Worm (Caenorhabditis elegans): ENCODE results near the gene oac-54.

The oac-54 gene

ce11 chrII:9128132-9128531, 29.8 kb upstream of the oac-54 start:
- TF ChIP-seq nhr-23 (tag; optimal IDR thresholded peaks at IDR 0.05) (peak; percentile 97), fos-1 (tag; optimal IDR thresholded peaks at IDR 0.05) (peak; percentile 47), elt-3 (tag; optimal IDR thresholded peaks at IDR 0.05) (peak in 1 of 3 experiments; percentile 89), elt-2 (tag; optimal IDR thresholded peaks at IDR 0.05) (peak; percentile 93), nhr-67 (tag; optimal IDR thresholded peaks at IDR 0.05) (no peak), nhr-43 (tag; optimal IDR thresholded peaks at IDR 0.05; ENCODE audit: poor library complexity, severe bottlenecking) (peak; percentile 50), zag-1 (tag; optimal IDR thresholded peaks at IDR 0.05) (no peak), pqm-1 (tag; optimal IDR thresholded peaks at IDR 0.05) (peak; percentile 69), nhr-28 (tag; optimal IDR thresholded peaks at IDR 0.05) (no peak), skn-1 (tag; optimal IDR thresholded peaks at IDR 0.05) (no peak), R02D3.7 (tag; optimal IDR thresholded peaks at IDR 0.05) (peak; percentile 43), nhr-25 (tag; optimal IDR thresholded peaks at IDR 0.05) (peak; percentile 82), ceh-28 (tag; optimal IDR thresholded peaks at IDR 0.05) (peak; percentile 76), aly-2 (tag; optimal IDR thresholded peaks at IDR 0.05) (no peak), eor-1 (tag; optimal IDR thresholded peaks at IDR 0.05) (no peak), lin-39 (tag; optimal IDR thresholded peaks at IDR 0.05) (no peak), pha-4 (tag; optimal IDR thresholded peaks at IDR 0.05) (peak; percentile 29), jun-1 (tag; optimal IDR thresholded peaks at IDR 0.05) (no peak), ama-1 (optimal IDR thresholded peaks at IDR 0.05) (peak; percentile 16), lsy-12 (tag; optimal IDR thresholded peaks at IDR 0.05) (peak; percentile 65), nfya-1 (tag; optimal IDR thresholded peaks at IDR 0.05; ENCODE audit: insufficient read depth) (peak; percentile 46)

- no peak for TF ChIP-seq lsy-12 (tag; optimal IDR thresholded peaks at IDR 0.05)
- TF ChIP-seq fkh-2 (tag; optimal IDR thresholded peaks at IDR 0.05), result no peak
- TF ChIP-seq fos-1 (tag; optimal IDR thresholded peaks at IDR 0.05), result no peak
- no peak for TF ChIP-seq egl-5 (tag; optimal IDR thresholded peaks at IDR 0.05)
- no peak for TF ChIP-seq nhr-28 (tag; optimal IDR thresholded peaks at IDR 0.05)
- TF ChIP-seq elt-2 (tag; optimal IDR thresholded peaks at IDR 0.05), result no peak
- no peak for TF ChIP-seq daf-12 (tag; optimal IDR thresholded peaks at IDR 0.05)
- no peak for TF ChIP-seq nhr-76 (tag; optimal IDR thresholded peaks at IDR 0.05)
- TF ChIP-seq hmg-11 (tag; optimal IDR thresholded peaks at IDR 0.05), result no peak
- TF ChIP-seq lin-39 (tag; optimal IDR thresholded peaks at IDR 0.05), result no peak
- TF ChIP-seq ztf-4 (tag; optimal IDR thresholded peaks at IDR 0.05), result no peak
- no peak for TF ChIP-seq jun-1 (tag; optimal IDR thresholded peaks at IDR 0.05)
- peak; percentile 49 for TF ChIP-seq nhr-25 (tag; optimal IDR thresholded peaks at IDR 0.05)
- no peak for TF ChIP-seq nhr-43 (tag; optimal IDR thresholded peaks at IDR 0.05; ENCODE audit: poor library complexity, severe bottlenecking)
- no peak for TF ChIP-seq ceh-9 (tag; optimal IDR thresholded peaks at IDR 0.05)
- peak; percentile 23 for TF ChIP-seq nhr-11 (tag; optimal IDR thresholded peaks at IDR 0.05)
- no peak for TF ChIP-seq nhr-67 (tag; optimal IDR thresholded peaks at IDR 0.05)
Observed at ce11 chrII:9130339-9130738, 27.6 kb upstream of the oac-54 start.

DNA sequence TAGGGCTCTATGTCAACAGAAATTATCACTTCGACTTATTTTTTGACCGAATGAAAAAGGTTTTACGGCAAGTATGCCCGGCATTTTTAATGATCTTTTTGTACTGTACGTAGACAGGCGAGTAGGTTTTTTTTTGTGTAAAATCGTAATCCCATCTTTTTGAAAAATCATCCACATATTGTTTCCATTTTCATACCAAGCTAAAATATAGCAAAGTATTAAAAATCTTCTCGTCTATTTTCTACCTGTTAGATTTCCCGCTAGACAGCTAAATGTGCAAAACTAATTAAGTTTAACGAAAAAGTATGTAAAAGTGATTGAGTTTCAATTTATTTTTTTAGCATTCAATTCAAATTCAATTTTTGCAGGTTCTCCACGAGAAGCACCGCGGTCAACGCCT, 26.5 kb upstream of the oac-54 start, which contains the start of gene C16D2.1:
Gene C16D2.1 (plus strand): TSS at position 301 of the 400 bp plus-strand sequence.
- no peak for TF ChIP-seq nhr-28 (tag; optimal IDR thresholded peaks at IDR 0.05)

DNA sequence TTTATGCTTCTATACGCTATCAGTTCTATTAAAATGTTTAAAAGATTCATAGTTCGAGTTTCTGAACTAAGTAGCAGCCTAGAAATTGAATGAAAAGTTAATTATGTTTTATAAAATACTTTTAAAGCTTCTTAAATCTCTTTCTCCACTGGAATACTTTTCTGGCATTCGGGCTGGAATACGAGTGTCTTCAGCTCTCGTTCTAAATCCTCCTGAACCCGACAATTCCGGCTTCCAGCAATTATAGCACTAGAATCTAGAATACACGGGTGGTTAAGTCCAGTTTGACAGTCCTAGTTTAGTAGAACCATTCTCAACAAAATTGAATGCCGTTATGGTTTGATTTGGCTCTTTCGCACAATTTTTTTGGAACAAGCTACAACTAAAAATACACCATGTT, 25.6 kb upstream of the oac-54 start:
- TF ChIP-seq nhr-43 (tag; optimal IDR thresholded peaks at IDR 0.05; ENCODE audit: poor library complexity, severe bottlenecking), result peak; percentile 12
- peak; percentile 14 for TF ChIP-seq ceh-28 (tag; optimal IDR thresholded peaks at IDR 0.05)
- TF ChIP-seq nhr-12 (tag; optimal IDR thresholded peaks at IDR 0.05), result no peak
- TF ChIP-seq lsy-12 (tag; optimal IDR thresholded peaks at IDR 0.05), result peak; percentile 62
- no peak for TF ChIP-seq nhr-76 (tag; optimal IDR thresholded peaks at IDR 0.05)

ce11 chrII:9135878-9136277, 22.0 kb upstream of the oac-54 start, which contains the start of gene nlp-78:
nlp-78 (plus strand) TSS chrII:9136178.
- TF ChIP-seq nhr-12 (tag; optimal IDR thresholded peaks at IDR 0.05) (no peak), nhr-67 (tag; optimal IDR thresholded peaks at IDR 0.05) (no peak), fkh-2 (tag; optimal IDR thresholded peaks at IDR 0.05) (no peak), sea-2 (GFP tag; optimal IDR thresholded peaks at IDR 0.05) (no peak), snpc-4 (tag; optimal IDR thresholded peaks at IDR 0.05) (no peak), nhr-11 (tag; optimal IDR thresholded peaks at IDR 0.05) (no peak), nhr-43 (tag; optimal IDR thresholded peaks at IDR 0.05; ENCODE audit: poor library complexity, severe bottlenecking) (no peak)

Data from whole organism, L3 larva.